Fruit fly (Drosophila melanogaster): ENCODE data around the gene CG7778.

CG7778 gene

DNA sequence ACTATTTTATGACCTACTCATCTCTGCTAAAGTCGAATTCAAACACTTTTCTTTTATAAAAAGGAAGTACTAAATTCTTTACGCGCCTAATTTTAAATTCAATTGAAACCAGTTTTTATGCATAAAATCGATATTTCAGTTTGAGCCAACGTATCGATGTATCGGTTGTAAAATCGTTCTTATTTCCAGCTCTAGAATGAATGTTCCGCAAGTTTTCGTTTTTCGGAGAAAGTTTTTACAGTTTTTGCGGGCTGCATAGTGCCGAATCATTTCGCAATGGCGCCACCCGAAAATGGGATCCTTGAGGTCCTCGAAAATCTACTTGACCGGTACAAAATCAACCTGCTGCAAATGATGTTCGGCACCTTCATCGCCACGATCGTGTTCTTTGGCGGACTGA is 41.0 kb upstream of the CG7778 start, which contains the start of gene CG7840 (continued):
- TF ChIP-seq D (optimal IDR thresholded peaks at IDR 0.05) (no peak), D (GFP tag; optimal IDR thresholded peaks at IDR 0.05) (no peak), CG4854 (GFP tag; optimal IDR thresholded peaks at IDR 0.05) (no peak), peb (GFP tag; IDR thresholded peaks at IDR 0.05) (no peak), cas (GFP tag; IDR thresholded peaks at IDR 0.05) (no peak), BEAF-32 (GFP tag; optimal IDR thresholded peaks at IDR 0.05) (peak; percentile 80), CG2712 (tag; optimal IDR thresholded peaks at IDR 0.05) (peak; percentile 5), Dfd (GFP tag; optimal IDR thresholded peaks at IDR 0.05) (no peak), CG34422 (GFP tag; IDR thresholded peaks at IDR 0.05) (no peak), D19A (tag; optimal IDR thresholded peaks at IDR 0.05) (no peak), Hmr (GFP tag; optimal IDR thresholded peaks at IDR 0.05) (no peak), stc (GFP tag; IDR thresholded peaks at IDR 0.05) (no peak), Oli (tag; optimal IDR thresholded peaks at IDR 0.05) (no peak), z (GFP tag; IDR thresholded peaks at IDR 0.05) (no peak), caup (GFP tag; optimal IDR thresholded peaks at IDR 0.05; ENCODE audit: severe bottlenecking) (no peak), CG18011 (GFP tag; optimal IDR thresholded peaks at IDR 0.05) (no peak), dati (GFP tag; IDR thresholded peaks at IDR 0.05) (no peak), nerfin-1 (tag; optimal IDR thresholded peaks at IDR 0.05) (no peak), CG12299 (tag; optimal IDR thresholded peaks at IDR 0.05) (no peak), Dip2 (GFP tag; IDR thresholded peaks at IDR 0.05) (no peak), twi (tag; optimal IDR thresholded peaks at IDR 0.05) (no peak), sug (tag; optimal IDR thresholded peaks at IDR 0.05) (no peak), CG11093 (GFP tag; IDR thresholded peaks at IDR 0.05) (no peak), sima (GFP tag; optimal IDR thresholded peaks at IDR 0.05) (no peak), h (optimal IDR thresholded peaks at IDR 0.05) (no peak), aop (GFP tag; IDR thresholded peaks at IDR 0.05) (no peak), rib (GFP tag; IDR thresholded peaks at IDR 0.05) (no peak), CG12659 (GFP tag; optimal IDR thresholded peaks at IDR 0.05) (no peak), Hsf (GFP tag; optimal IDR thresholded peaks at IDR 0.05) (no peak), Max (GFP tag; optimal IDR thresholded peaks at IDR 0.05) (no peak), CG10366 (GFP tag; IDR thresholded peaks at IDR 0.05) (no peak), Hand (GFP tag; optimal IDR thresholded peaks at IDR 0.05) (no peak), Gsc (GFP tag; IDR thresholded peaks at IDR 0.05) (no peak), usp (GFP tag; optimal IDR thresholded peaks at IDR 0.05) (no peak), Awh (GFP tag; IDR thresholded peaks at IDR 0.05) (no peak), zen (tag; optimal IDR thresholded peaks at IDR 0.05) (no peak), Sox102F (GFP tag; optimal IDR thresholded peaks at IDR 0.05) (no peak), her (GFP tag; optimal IDR thresholded peaks at IDR 0.05) (no peak), CG1832 (GFP tag; optimal IDR thresholded peaks at IDR 0.05) (no peak), CG8944 (GFP tag; optimal IDR thresholded peaks at IDR 0.05) (no peak), CG14710 (tag; optimal IDR thresholded peaks at IDR 0.05) (peak; percentile 3), CG5180 (GFP tag; optimal IDR thresholded peaks at IDR 0.05) (no peak), Adf1 (GFP tag; IDR thresholded peaks at IDR 0.05) (no peak), lbe (GFP tag; optimal IDR thresholded peaks at IDR 0.05) (no peak), gcm (GFP tag; optimal IDR thresholded peaks at IDR 0.05) (no peak), pfk (GFP tag; optimal IDR thresholded peaks at IDR 0.05) (no peak), scrt (GFP tag; optimal IDR thresholded peaks at IDR 0.05) (no peak), Gug (GFP tag; IDR thresholded peaks at IDR 0.05) (no peak), CG6813 (GFP tag; optimal IDR thresholded peaks at IDR 0.05) (no peak), CG18764 (GFP tag; optimal IDR thresholded peaks at IDR 0.05) (no peak), CG31388 (GFP tag; optimal IDR thresholded peaks at IDR 0.05) (no peak), CG13287 (GFP tag; IDR thresholded peaks at IDR 0.05; ENCODE audit: partially characterized antibody) (peak; percentile 95)

All from whole organism, embryonic.